Fruit fly (Drosophila melanogaster) Kc167 (cell line): ENCODE data around the gene Rb97D.

Source experiments
- Sin3A ChIP-seq: fragments of >200 bp; optimal IDR thresholded peaks from 2 replicates; lab custom pipeline; 2018; ENCODE audit warnings: missing external identifiers
- h ChIP-seq: fragments of >200 bp; optimal IDR thresholded peaks from 3 replicates; lab custom pipeline; 2018; ENCODE audit warnings: missing external identifiers
- insv ChIP-seq: fragments of >200 bp; optimal IDR thresholded peaks from 3 replicates; lab custom pipeline; 2018; ENCODE audit warnings: missing external identifiers
- psq ChIP-seq: fragments of >200 bp; optimal IDR thresholded peaks from 2 replicates; lab custom pipeline; 2017; ENCODE audit warnings: missing external identifiers

DNA sequence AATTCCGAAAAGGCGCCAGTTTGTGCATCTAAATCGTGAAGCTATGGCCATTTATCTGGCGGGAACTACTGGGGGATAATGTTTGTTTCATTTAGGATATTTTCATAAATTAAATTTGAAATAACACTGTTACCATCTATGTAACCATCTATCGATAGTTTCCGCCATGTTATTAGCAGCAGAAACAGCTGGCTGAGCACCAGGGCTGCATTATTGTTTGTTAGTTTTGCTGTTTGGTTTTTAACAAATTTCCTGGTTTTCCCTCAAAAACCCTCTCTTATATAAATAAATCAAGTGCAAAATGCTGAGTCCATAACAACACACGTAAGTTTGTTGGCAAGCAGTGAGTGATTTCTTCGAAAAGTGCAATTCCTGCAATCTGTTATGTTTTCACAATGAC lies 890 bp upstream of the Rb97D start, which contains the start of gene CG5500:
- TF ChIP-seq insv (no peak), h (lab: Kevin White, UChicago) (no peak), psq (lab: Kevin White, UChicago) (no peak), Sin3A (lab: Kevin White, UChicago) (no peak)
